Worm (Caenorhabditis elegans) whole organism, midembryonic: ENCODE data around the gene ZK1307.7.

Source experiments
- T22C8.4 ChIP-seq: fragments of 200-800 bp; sonication (Bioruptor generic); IDR thresholded peaks from 2 replicates; pipeline ENCODE4 v1.3.6; 2022; ENCODE audit warnings: missing genetic modification characterization, missing compliant biosample characterization
- flt-1 ChIP-seq: fragments of 200-800 bp; sonication (Bioruptor generic); IDR thresholded peaks from 2 replicates; pipeline ENCODE4 v1.3.6; 2022; ENCODE audit warnings: missing genetic modification characterization, missing compliant biosample characterization
- klf-2 ChIP-seq: fragments of 200-800 bp; sonication (Bioruptor generic); conservative IDR thresholded peaks from 2 replicates; pipeline ENCODE4 v1.3.6; 2022; ENCODE audit warnings: missing genetic modification reagents, missing genetic modification characterization, missing compliant biosample characterization
- med-1 ChIP-seq: sonication (generic microtip); optimal IDR thresholded peaks from 2 replicates; lab custom pipeline; 2017; ENCODE audit warnings: missing genetic modification characterization, mild to moderate bottlenecking, missing compliant biosample characterization, antibody characterized with exemption, missing genetic modification reagents; ENCODE audit not compliant: insufficient read depth
- tab-1 ChIP-seq: fragments of 200-800 bp; sonication (Bioruptor generic); IDR thresholded peaks from 2 replicates; pipeline ENCODE4 v1.3.6; 2022; ENCODE audit warnings: missing genetic modification characterization, missing compliant biosample characterization
- ztf-23 ChIP-seq: fragments of 200-800 bp; sonication (Bioruptor generic); IDR thresholded peaks from 2 replicates; pipeline ENCODE4 v1.3.6; 2022; ENCODE audit warnings: missing genetic modification reagents, missing genetic modification characterization, missing compliant biosample characterization
- ztf-29 ChIP-seq: fragments of 200-800 bp; sonication (Bioruptor generic); IDR thresholded peaks from 2 replicates; pipeline ENCODE4 v1.3.6; 2022; ENCODE audit warnings: missing genetic modification reagents, missing genetic modification characterization, missing compliant biosample characterization

DNA sequence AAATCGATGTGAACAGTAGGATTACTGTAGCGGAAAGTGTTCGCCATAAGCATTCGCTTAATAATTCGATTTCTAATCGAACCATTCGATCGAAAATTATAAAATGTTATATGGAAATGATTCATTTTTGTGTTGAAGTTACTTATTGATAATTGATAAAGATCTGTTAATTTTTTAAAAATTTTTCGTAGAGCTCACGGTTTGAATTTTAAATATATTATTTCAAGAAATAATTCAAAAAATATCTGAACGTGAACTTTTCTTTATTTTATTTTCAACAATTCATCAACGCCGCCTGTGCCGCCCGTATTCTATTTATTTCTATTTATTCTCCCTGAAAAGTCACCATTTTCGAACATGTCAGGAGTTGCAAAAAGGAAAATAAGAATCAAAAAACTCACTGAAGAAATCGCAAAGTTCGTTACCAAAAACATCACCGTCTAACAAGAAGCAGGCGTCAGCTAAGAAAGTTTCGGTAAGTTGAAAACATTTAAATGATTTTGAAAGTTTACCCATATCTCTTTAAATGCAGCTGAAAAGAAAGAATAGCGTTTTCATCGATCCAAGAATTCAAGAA, 25.0 kb upstream of the ZK1307.7 start, which contains the start of the genes T15H9.5 and T15H9.4:
- TF ChIP-seq med-1 (no peak), ztf-29 (GFP tag; lab: Robert Waterston, UW) (no peak), T22C8.4 (GFP tag; lab: Robert Waterston, UW) (no peak), flt-1 (no peak), tab-1 (GFP tag; lab: Robert Waterston, UW) (no peak), klf-2 (GFP tag; lab: Robert Waterston, UW) (no peak), ztf-23 (GFP tag; lab: Robert Waterston, UW) (no peak)
